Fruit fly (Drosophila melanogaster): ENCODE results near the gene CG16743.

dm6 chr2L:10968009-10968383 lies 4.1 kb upstream of the CG16743 start:
- TF ChIP-seq CG12942 (GFP tag; optimal IDR thresholded peaks at IDR 0.05) (no peak), Sin3A (optimal IDR thresholded peaks at IDR 0.05) (no peak), Atf3 (GFP tag; optimal IDR thresholded peaks at IDR 0.05) (no peak), CG4854 (GFP tag; optimal IDR thresholded peaks at IDR 0.05) (no peak), ase (GFP tag; IDR thresholded peaks at IDR 0.05) (no peak), sr (GFP tag; IDR thresholded peaks at IDR 0.05) (no peak), CG1233 (GFP tag; optimal IDR thresholded peaks at IDR 0.05) (no peak), salm (tag; optimal IDR thresholded peaks at IDR 0.05) (no peak), CG8478 (optimal IDR thresholded peaks at IDR 0.05) (no peak)
